Fruit fly (Drosophila melanogaster) whole organism, embryonic: ENCODE data around the gene CG43354.

Experiments used
- CG34422 ChIP-seq: fragments of 200-800 bp; sonication (Bioruptor generic); IDR thresholded peaks from 3 replicates; pipeline ENCODE4 v1.3.6; 2022; ENCODE audit warnings: missing biosample characterization, missing genetic modification characterization
- abd-A ChIP-seq: fragments of 200-800 bp; sonication (Bioruptor generic); optimal IDR thresholded peaks from 3 replicates; lab custom pipeline; 2019; ENCODE audit warnings: missing biosample characterization, mild to moderate bottlenecking, missing genetic modification characterization, moderate library complexity
- dm ChIP-seq: fragments of 200-800 bp; sonication (Bioruptor generic); optimal IDR thresholded peaks from 3 replicates; lab custom pipeline; 2016; ENCODE audit warnings: missing biosample characterization, missing genetic modification characterization
- trem ChIP-seq: fragments of 200-800 bp; optimal IDR thresholded peaks from 3 replicates; lab custom pipeline; 2019; ENCODE audit warnings: missing biosample characterization, mild to moderate bottlenecking, missing genetic modification characterization, moderate library complexity

DNA sequence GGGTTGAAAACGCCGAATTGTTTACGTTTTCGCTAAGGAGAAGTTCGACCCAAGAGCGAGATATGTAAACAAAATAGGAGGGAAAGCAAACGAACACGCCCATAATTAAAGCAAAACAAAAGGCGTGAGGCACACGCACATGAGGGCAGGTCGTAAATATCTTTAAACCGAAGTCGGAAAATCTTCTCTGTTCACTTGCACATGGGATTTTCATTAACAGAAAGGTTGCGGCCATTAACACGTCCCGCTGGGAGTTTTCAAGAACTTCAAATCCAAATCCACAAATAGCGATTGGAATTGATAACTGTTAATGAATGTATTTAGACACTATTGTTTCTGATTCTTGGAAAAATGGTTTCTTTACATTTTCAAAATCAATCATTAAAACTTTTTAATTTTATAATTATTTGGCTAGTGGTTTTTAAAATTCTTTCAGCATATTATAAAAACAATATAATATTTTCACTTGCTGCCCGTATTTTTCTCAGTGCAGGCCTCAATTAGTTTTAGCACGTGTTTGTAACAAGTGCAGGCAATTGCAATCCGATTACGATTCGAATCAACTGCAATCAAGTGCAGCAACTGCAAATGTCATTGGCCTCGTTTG, 24.7 kb upstream of the CG43354 start:
- TF ChIP-seq CG34422 (GFP tag; lab: Robert Waterston, UW) (no peak), abd-A (tag; lab: Kevin White, UChicago) (no peak), dm (no peak), trem (tag; lab: Kevin White, UChicago) (no peak)
